Worm (Caenorhabditis elegans) whole organism, L4/young adult: Measurements from ENCODE around the gene vps-53.

Experiments used
- W03F9.2 ChIP-seq: fragments of 150-350 bp; optimal IDR thresholded peaks from 2 replicates; lab custom pipeline; 2014; ENCODE audit warnings: missing biosample characterization, missing genetic modification characterization
- dao-5 ChIP-seq: sonication (generic microtip); optimal IDR thresholded peaks from 2 replicates; lab custom pipeline; 2016; ENCODE audit warnings: missing genotype, missing genetic modification characterization, moderate library complexity, missing compliant biosample characterization
- him-1 ChIP-seq: sonication (generic microtip); optimal IDR thresholded peaks from 2 replicates; lab custom pipeline; 2016; ENCODE audit warnings: missing genotype, missing genetic modification reagents, missing genetic modification characterization, missing compliant biosample characterization

The vps-53 gene

DNA sequence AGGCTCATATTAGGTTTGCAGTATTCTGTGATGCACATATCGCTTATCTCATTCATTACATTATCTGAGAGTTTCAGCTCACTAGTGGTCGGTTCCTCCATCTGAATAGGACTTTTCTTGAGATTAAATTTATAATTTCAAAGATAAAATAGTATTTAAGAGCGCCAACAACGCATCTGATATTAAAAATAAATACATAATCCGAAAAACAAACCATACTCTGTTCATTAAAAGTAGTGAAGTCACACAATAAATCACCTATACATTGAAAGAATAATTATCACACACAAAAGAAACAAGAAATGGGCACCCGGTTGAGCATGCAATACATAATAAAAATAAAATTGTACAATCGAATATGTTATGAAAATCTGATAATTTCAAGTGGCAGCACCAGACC is at the start of gene vps-53:
Gene vps-53, minus strand, starts transcription at position 101 of the 400 bp plus-strand sequence.
- no peak for TF ChIP-seq dao-5 (tag; lab: Kevin White, UChicago)
- no peak for TF ChIP-seq W03F9.2 (tag; lab: Kevin White, UChicago)
- TF ChIP-seq him-1 (tag; lab: Kevin White, UChicago) = no peak

DNA sequence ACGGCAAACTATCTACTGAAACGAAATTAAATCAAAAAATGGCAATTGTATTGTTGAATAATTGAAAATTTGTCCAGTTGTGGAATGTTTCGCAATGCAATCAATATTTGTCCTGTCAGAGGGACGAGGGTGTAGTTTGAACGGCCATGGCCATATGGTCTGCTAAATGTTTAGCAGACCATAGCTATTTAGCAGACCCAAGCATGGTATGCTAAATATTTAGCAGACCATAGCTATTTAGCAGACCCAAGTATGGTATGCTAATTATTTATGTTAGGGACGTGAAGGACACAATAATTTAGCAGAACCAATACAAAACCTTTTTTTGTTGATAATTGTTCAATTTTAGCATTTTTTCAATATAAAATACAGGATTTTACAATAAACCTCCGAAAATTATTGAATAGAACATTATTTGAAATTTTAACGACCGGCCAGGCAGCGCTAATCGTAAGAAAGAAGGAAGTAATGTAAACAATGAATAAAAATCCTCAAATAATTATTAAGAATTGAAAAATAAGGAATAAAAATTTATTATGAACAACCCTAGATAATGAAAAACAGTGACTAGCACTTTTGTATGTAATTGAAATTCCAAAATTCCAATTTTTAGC is 47.8 kb upstream of the vps-53 start, which contains the start of gene riok-3:
Gene riok-3, minus strand, starts transcription at position 15 of the 614 bp plus-strand sequence.
- TF ChIP-seq W03F9.2 (tag; lab: Kevin White, UChicago) (no peak), him-1 (tag; lab: Kevin White, UChicago) (no peak), dao-5 (tag; lab: Kevin White, UChicago) (no peak)

DNA sequence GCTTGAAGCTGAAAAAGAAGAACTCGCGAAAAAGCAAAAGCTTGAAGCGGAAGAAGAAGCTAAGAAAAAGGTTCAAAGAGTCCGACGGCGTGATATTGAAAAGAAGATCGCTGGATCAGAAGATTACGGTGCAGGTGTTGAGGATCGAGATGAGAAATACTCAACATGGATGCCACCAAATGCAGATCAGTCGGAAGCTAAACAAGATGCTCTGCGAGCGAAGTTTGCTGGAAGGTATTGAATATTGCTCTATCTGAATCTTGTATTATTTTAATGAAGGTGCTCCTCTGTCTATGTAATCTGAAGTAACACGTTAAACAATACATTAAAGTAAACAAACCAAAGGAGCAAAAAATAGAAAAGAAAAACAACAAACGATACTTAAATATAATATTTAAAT is 44.7 kb upstream of the vps-53 start:
- TF ChIP-seq dao-5 (tag; lab: Kevin White, UChicago) = no peak
- no peak for TF ChIP-seq him-1 (tag; lab: Kevin White, UChicago)
- TF ChIP-seq W03F9.2 (tag; lab: Kevin White, UChicago) = no peak

DNA sequence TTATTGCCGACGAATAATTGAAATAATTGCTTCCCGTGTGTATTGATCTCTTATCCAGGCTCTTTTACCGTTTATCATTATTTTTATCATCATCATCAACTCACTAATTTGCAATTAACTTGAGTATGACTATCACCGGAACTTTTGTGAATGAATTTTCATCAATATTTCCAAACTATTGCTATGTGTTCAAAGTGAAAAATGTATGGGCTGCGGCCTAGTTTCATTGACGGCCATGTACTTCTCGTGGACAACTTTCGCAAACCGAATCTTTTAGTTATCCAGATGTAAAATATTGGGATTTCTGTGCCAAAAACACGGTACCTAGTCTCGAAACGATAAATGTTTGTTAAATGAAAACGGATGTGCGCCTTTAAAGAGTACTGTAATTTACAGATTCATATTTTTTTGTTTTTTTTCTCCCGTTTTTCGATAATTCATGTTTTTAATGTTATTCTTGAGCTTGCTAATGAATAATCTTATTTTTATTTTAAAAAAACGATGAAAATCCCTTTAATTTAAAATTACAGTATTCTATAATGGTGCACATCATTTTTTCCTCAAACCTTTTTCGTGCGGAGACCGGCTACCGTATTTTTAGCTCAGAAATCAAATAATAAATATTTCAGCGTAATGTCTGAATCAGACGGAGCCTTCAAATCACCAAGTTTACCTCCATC is 41.3 kb upstream of the vps-53 start, which contains the start of gene ZK632.2:
Gene ZK632.2, plus strand, starts transcription at position 630 of the 680 bp plus-strand sequence.
- no peak for TF ChIP-seq dao-5 (tag; lab: Kevin White, UChicago)
- TF ChIP-seq him-1 (tag; lab: Kevin White, UChicago) = no peak

DNA sequence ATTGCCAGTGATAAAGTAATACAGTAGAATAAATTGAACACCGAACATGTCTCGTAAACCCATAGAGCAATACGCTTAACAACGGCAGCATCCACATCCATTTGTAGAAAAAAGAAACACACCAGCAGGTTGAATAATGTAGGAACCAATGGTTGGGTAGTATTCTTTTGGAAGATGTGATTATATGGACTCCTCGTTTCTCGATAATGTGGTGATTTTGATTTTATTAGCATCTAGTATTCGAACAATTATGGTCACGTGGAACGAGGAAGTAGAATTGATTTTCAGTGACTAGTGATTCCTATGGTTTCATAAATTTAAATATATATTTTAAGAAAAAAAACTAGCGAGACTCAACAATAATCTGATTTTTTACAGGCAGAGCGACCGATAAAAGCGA is 39.1 kb upstream of the vps-53 start, which contains the start of gene srxa-10:
Gene srxa-10, minus strand, starts transcription at position 101 of the 400 bp plus-strand sequence.
- TF ChIP-seq dao-5 (tag; lab: Kevin White, UChicago) (no peak), W03F9.2 (tag; lab: Kevin White, UChicago) (no peak), him-1 (tag; lab: Kevin White, UChicago) (no peak)

DNA sequence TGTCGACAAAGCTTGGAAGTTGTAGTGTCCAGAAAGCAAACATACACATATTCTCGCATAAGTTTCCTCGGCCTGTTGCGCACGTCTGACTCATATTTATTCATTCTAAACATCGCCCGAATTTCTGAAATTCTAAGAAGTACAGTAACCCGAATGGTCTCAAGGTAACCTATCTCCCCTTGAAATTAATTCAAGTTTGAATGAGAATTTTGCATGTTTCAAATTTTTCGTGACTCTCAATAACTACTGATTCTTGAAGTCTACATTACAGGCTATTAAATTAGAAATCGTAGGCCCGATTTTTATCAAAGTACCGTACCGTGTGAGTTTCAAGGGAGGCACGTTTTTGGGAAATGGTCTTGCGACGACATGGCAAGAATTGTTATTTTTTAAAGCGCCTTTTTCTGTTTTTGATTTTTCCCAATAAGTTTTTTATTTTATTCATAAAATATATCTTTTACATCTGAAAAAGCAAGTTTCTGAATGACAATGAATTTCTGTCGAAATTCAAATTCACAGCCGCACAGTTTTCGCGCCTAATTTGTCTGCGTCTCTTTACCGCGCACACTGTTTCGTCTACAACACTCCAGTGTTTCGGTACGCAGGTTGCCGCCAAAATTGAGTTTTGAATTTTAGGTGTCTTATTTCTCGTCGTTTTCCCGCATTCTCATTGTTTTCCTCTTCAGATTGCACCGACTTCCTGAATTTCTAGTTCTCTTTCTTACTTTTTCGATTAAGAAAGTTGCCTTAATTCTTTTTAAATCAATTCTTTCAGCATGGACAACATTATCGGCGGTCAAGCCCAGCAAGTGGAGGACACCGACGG is 36.5 kb upstream of the vps-53 start, which contains the start of the genes R10E11.9 and mcm-6:
Gene R10E11.9, minus strand, starts transcription at position 51 of the 826 bp plus-strand sequence.
Gene mcm-6, plus strand, starts transcription at position 776 of the 826 bp plus-strand sequence.
- TF ChIP-seq W03F9.2 (tag; lab: Kevin White, UChicago) (no peak), him-1 (tag; lab: Kevin White, UChicago) (no peak), dao-5 (tag; lab: Kevin White, UChicago) (no peak)

DNA sequence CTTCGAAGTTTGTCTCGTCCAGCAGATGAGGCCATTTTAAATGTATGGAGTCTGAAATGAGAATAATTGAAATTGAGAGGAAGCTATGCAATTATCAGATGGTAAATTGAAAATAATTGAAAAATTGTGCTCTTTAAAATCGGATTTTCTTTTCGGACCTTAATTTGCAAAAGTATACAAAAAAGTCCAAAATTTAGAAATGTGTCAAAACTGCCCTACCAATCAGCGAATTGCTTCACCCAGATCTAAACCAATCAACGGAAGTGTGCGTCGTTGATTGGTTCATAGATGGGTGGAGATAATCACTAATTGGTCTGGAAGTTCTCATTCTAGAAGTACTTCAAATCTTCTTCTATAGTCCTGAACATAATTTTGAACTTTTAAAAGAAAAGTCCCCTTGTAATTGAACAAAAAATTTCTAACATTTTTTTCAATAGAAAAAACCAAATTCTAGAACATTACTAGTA is 32.3 kb upstream of the vps-53 start, which contains the start of gene R10E11.5:
Gene R10E11.5, minus strand, starts transcription at position 51 of the 467 bp plus-strand sequence.
- TF ChIP-seq W03F9.2 (tag; lab: Kevin White, UChicago) (no peak), him-1 (tag; lab: Kevin White, UChicago) (no peak), dao-5 (tag; lab: Kevin White, UChicago) (no peak)

DNA sequence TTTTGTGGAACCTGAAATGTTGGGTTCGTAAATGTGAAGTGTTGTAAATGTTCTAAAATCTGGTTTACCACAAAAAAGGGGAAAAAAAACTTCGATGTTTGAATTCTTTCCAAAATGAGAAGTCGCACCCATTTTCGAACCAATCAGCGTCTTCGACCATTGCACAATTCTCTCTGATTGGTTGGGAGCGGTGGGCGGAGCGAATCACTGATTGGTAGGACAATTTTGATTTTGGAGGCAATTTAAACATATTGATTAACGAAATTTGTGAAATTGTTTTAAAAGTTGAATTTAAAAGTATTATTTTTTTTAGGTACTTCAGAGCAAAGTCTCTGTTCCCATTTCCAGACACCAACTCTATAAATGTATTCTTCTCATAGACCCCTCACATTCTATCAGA is 31.8 kb upstream of the vps-53 start:
- TF ChIP-seq him-1 (tag; lab: Kevin White, UChicago) = no peak
- no peak for TF ChIP-seq W03F9.2 (tag; lab: Kevin White, UChicago)
- no peak for TF ChIP-seq dao-5 (tag; lab: Kevin White, UChicago)

DNA sequence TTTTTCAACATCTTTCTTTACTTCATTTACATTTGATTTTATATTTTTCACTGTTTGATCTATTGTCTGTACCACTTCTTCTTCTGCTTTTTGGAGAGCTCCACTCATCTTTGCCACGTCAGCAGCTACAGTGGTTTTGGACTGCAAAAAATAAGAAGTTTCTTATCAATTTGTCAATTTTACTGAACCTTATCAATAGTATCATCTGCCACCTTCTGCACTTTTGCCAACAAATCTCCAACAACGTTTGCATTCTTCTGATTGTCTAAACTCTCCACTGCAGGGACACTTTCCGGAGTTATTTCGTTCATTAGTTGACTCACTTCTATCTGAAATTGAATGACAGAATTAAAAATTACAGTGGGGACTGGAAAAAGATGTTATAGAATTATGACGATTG is 29.5 kb upstream of the vps-53 start:
- no peak for TF ChIP-seq W03F9.2 (tag; lab: Kevin White, UChicago)
- no peak for TF ChIP-seq dao-5 (tag; lab: Kevin White, UChicago)
- TF ChIP-seq him-1 (tag; lab: Kevin White, UChicago) = no peak

DNA sequence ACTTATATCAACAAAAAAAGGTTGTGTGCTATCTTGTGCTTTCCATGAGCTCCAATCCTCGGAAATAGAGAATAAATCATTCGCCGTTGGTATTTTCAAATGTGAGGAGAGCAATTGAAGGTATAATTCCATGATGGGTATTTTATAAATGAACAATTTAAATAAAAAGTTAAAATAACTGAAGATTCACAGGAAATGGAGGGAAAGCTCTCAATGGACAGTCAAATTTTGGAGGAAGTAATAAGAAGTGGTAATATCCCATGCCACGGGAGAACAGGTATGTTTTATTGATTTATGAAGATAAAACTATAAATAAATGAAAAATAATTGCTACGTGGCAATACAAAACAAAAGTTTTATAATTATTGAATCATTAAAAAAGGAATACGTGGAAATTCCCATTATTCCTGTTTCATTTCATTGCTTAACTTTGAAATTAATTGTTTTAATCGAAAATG is 25.8 kb upstream of the vps-53 start:
- TF ChIP-seq him-1 (tag; lab: Kevin White, UChicago) (no peak), W03F9.2 (tag; lab: Kevin White, UChicago) (no peak), dao-5 (tag; lab: Kevin White, UChicago) (no peak)

DNA sequence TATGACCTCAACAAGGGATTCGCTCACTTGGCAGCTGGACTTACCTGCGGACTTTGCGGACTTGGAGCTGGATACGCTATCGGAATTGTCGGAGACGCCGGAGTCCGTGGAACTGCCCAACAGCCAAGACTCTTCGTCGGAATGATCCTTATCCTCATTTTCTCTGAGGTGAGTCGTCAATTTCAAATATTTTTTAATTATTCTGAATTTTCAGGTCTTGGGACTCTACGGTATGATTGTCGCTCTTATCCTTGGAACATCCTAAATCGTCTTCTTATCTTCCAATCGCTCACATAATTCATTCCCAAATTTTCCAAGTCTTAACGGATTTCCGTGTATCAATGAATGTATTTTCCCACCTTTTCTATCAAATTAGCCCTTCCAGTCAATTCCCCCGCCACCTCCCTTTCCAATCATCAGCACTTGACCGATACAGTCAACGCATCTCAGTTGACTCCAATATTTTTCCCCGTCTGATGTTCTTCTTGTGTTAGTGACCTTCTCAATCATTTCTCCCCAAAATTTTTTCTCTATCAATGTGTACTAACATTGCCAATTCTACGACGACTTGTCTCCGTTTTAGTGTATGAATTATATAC is 25.3 kb upstream of the vps-53 start, which contains the start of gene R10E11.6:
Gene R10E11.6, plus strand, starts transcription at position 524 of the 599 bp plus-strand sequence.
- TF ChIP-seq dao-5 (tag; lab: Kevin White, UChicago) (no peak), W03F9.2 (tag; lab: Kevin White, UChicago) (no peak)

DNA sequence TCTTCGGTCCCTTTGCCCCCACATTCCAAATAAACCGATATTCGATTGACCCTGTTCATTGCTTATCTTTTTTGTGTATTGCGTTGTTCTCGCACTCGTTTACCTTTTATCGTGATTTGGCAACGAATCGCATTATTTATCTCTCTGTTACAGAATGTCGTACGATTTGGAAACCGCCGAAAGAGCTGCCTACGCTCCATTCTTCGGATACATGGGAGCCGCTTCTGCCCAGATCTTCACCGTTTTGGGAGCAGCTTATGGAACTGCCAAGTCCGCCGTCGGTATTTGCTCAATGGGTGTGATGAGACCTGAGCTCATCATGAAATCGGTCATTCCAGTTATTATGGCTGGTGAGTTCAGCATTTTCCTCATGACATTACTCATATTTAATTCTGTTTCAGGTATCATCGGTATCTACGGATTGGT is 24.7 kb upstream of the vps-53 start, which contains the start of gene vha-2:
Gene vha-2, plus strand, starts transcription at position 154 of the 426 bp plus-strand sequence.
- TF ChIP-seq him-1 (tag; lab: Kevin White, UChicago) (no peak), W03F9.2 (tag; lab: Kevin White, UChicago) (no peak), dao-5 (tag; lab: Kevin White, UChicago) (no peak)
